Worm (Caenorhabditis elegans) whole organism, L3 larva: ENCODE data around the gene pqn-91.

Source experiments
- ZK546.5 ChIP-seq: sonication (generic microtip); optimal IDR thresholded peaks from 2 replicates; lab custom pipeline; 2017; ENCODE audit warnings: missing biosample characterization, missing genetic modification characterization
- ama-1 ChIP-seq: fragments of 150-350 bp; optimal IDR thresholded peaks from 2 replicates; lab custom pipeline; 2018
- ceh-16 ChIP-seq: sonication (generic microtip); optimal IDR thresholded peaks from 2 replicates; lab custom pipeline; 2017; ENCODE audit warnings: missing biosample characterization, missing genetic modification characterization
- elt-2 ChIP-seq: sonication (generic microtip); optimal IDR thresholded peaks from 2 replicates; lab custom pipeline; 2016; ENCODE audit warnings: missing genetic modification reagents, mild to moderate bottlenecking, missing genetic modification characterization, missing compliant biosample characterization
- nfya-1 ChIP-seq: sonication (generic microtip); optimal IDR thresholded peaks from 2 replicates; lab custom pipeline; 2017; ENCODE audit warnings: missing genetic modification characterization, mild to moderate bottlenecking, missing compliant biosample characterization, antibody characterized with exemption, moderate library complexity; ENCODE audit not compliant: insufficient read depth
- nhr-23 ChIP-seq: fragments of 150-350 bp; optimal IDR thresholded peaks from 2 replicates; lab custom pipeline; 2014; ENCODE audit warnings: missing biosample characterization, missing genetic modification reagents, missing genetic modification characterization
- nhr-237 ChIP-seq: fragments of 150-350 bp; optimal IDR thresholded peaks from 2 replicates; lab custom pipeline; 2014; ENCODE audit warnings: missing biosample characterization, missing genetic modification characterization
- nhr-77 ChIP-seq: fragments of 150-350 bp; optimal IDR thresholded peaks from 2 replicates; lab custom pipeline; 2014; ENCODE audit warnings: missing biosample characterization, missing genetic modification characterization
- ztf-11 ChIP-seq: fragments of 150-350 bp; optimal IDR thresholded peaks from 2 replicates; lab custom pipeline; 2014; ENCODE audit warnings: missing biosample characterization, missing genetic modification characterization
- ztf-4 ChIP-seq: fragments of 150-350 bp; optimal IDR thresholded peaks from 2 replicates; lab custom pipeline; 2014; ENCODE audit warnings: missing biosample characterization, missing genetic modification characterization

DNA sequence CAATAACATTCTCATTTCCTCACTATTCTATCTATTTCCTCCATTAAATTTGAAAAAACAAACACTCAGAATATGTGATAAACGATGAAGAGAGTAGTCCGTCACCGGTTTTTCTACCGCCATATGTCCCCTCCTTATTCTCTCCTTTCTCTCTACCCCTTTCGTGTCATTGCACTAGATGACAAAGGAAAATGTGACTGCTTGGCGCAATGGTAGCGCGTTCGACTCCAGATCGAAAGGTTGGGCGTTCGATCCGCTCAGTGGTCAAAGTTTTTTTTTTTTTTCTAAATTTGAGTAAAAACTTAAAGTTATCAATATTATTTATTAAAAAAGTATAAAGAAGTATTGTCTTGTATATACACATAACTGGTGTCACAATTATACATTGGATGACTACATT, 2.2 kb upstream of the pqn-91 start:
- TF ChIP-seq nfya-1 (tag; lab: Kevin White, UChicago) (no peak), nhr-77 (tag; lab: Kevin White, UChicago) (no peak), ceh-16 (no peak), ama-1 (no peak), nhr-23 (tag; lab: Kevin White, UChicago) (no peak), ztf-11 (tag; lab: Kevin White, UChicago) (no peak), ztf-4 (tag; lab: Kevin White, UChicago) (no peak), nhr-237 (no peak), elt-2 (tag; lab: Kevin White, UChicago) (peak; percentile 1), ZK546.5 (tag; lab: Kevin White, UChicago) (no peak)
